Worm (Caenorhabditis elegans) whole organism, L2 larva: Measurements from ENCODE around the gene fan-1.

ENCODE experiments used
- C34F6.9 ChIP-seq: fragments of 150-350 bp; optimal IDR thresholded peaks from 2 replicates; lab custom pipeline; 2014; ENCODE audit warnings: missing biosample characterization, missing genetic modification characterization
- F13H6.1 ChIP-seq: sonication (generic microtip); optimal IDR thresholded peaks from 2 replicates; lab custom pipeline; 2016; ENCODE audit warnings: missing genetic modification characterization, missing compliant biosample characterization
- R02D3.7 ChIP-seq: fragments of 150-350 bp; optimal IDR thresholded peaks from 2 replicates; lab custom pipeline; 2014; ENCODE audit warnings: missing biosample characterization, missing genetic modification characterization
- Y55F3AM.14 ChIP-seq: fragments of 200-800 bp; sonication (Bioruptor generic); optimal IDR thresholded peaks from 2 replicates; lab custom pipeline; 2018; ENCODE audit warnings: mild to moderate bottlenecking, missing genetic modification characterization, missing compliant biosample characterization
- ZK546.5 ChIP-seq: sonication (generic microtip); optimal IDR thresholded peaks from 2 replicates; lab custom pipeline; 2017; ENCODE audit warnings: missing biosample characterization, missing genetic modification characterization
- alr-1 ChIP-seq: fragments of 150-350 bp; optimal IDR thresholded peaks from 2 replicates; lab custom pipeline; 2014; ENCODE audit warnings: missing biosample characterization, missing genetic modification characterization
- aly-2 ChIP-seq: fragments of 150-350 bp; optimal IDR thresholded peaks from 2 replicates; lab custom pipeline; 2014; ENCODE audit warnings: missing biosample characterization, missing genetic modification characterization
- ama-1 ChIP-seq: fragments of 150-350 bp; optimal IDR thresholded peaks from 2 replicates; lab custom pipeline; 2018; ENCODE audit warnings: inconsistent platforms
- blmp-1 ChIP-seq: sonication (generic microtip); optimal IDR thresholded peaks from 2 replicates; lab custom pipeline; 2017; ENCODE audit warnings: missing genetic modification characterization, mild to moderate bottlenecking, missing compliant biosample characterization, antibody characterized with exemption, moderate library complexity; ENCODE audit not compliant: insufficient read depth
- ceh-16 ChIP-seq: fragments of 150-350 bp; optimal IDR thresholded peaks from 2 replicates; lab custom pipeline; 2014; ENCODE audit warnings: missing biosample characterization, missing genetic modification characterization
- ceh-82 ChIP-seq: fragments of 150-350 bp; optimal IDR thresholded peaks from 2 replicates; lab custom pipeline; 2014; ENCODE audit warnings: missing biosample characterization, missing genetic modification characterization
- crh-2 ChIP-seq: sonication (generic microtip); optimal IDR thresholded peaks from 2 replicates; lab custom pipeline; 2017; ENCODE audit warnings: missing biosample characterization, missing genetic modification characterization
- dmd-4 ChIP-seq: sonication (generic microtip); optimal IDR thresholded peaks from 2 replicates; lab custom pipeline; 2017; ENCODE audit warnings: missing biosample characterization, missing genetic modification characterization
- egl-27 ChIP-seq: sonication (generic microtip); optimal IDR thresholded peaks from 3 replicates; lab custom pipeline; 2017; ENCODE audit warnings: missing biosample characterization, missing genetic modification reagents, missing genetic modification characterization
- elt-1 ChIP-seq: fragments of 150-350 bp; optimal IDR thresholded peaks from 2 replicates; lab custom pipeline; 2014; ENCODE audit warnings: missing biosample characterization, missing genetic modification characterization
- elt-3 ChIP-seq: sonication (generic microtip); optimal IDR thresholded peaks from 2 replicates; lab custom pipeline; 2017; ENCODE audit warnings: missing biosample characterization, missing genetic modification characterization
- fos-1 ChIP-seq: fragments of 150-350 bp; optimal IDR thresholded peaks from 2 replicates; lab custom pipeline; 2014; ENCODE audit warnings: missing biosample characterization, missing genetic modification characterization
- gmeb-1 ChIP-seq: fragments of 150-350 bp; optimal IDR thresholded peaks from 2 replicates; lab custom pipeline; 2014; ENCODE audit warnings: missing biosample characterization, missing genetic modification characterization
- lin-11 ChIP-seq: fragments of 150-350 bp; sonication (generic microtip); optimal IDR thresholded peaks from 2 replicates; lab custom pipeline; 2014; ENCODE audit warnings: missing biosample characterization, missing genetic modification characterization, inconsistent platforms, mixed read lengths
- lin-13 ChIP-seq: fragments of 150-350 bp; optimal IDR thresholded peaks from 2 replicates; lab custom pipeline; 2014; ENCODE audit warnings: missing biosample characterization, missing genetic modification reagents, missing genetic modification characterization
- lin-39 ChIP-seq: fragments of 150-350 bp; optimal IDR thresholded peaks from 2 replicates; lab custom pipeline; 2014; ENCODE audit warnings: missing biosample characterization, missing genetic modification reagents, missing genetic modification characterization
- mab-5 ChIP-seq: fragments of 150-350 bp; optimal IDR thresholded peaks from 2 replicates; lab custom pipeline; 2014; ENCODE audit warnings: missing biosample characterization, missing genetic modification characterization
- mbf-1 ChIP-seq: sonication (generic microtip); optimal IDR thresholded peaks from 2 replicates; lab custom pipeline; 2017; ENCODE audit warnings: missing biosample characterization, missing genetic modification characterization
- mdl-1 ChIP-seq, 2 experiments: fragments of 150-350 bp in 1 of 2; sonication (generic microtip) in 1 of 2; optimal IDR thresholded peaks; 2 replicates each; lab custom pipeline; 2017; ENCODE audit warnings: missing biosample characterization in 2 of 2, missing genetic modification characterization in 2 of 2
- nhr-10 ChIP-seq: sonication (generic microtip); optimal IDR thresholded peaks from 2 replicates; lab custom pipeline; 2017; ENCODE audit warnings: missing biosample characterization, missing genetic modification characterization
- nhr-11 ChIP-seq: fragments of 150-350 bp; optimal IDR thresholded peaks from 2 replicates; lab custom pipeline; 2014; ENCODE audit warnings: missing biosample characterization, missing genetic modification characterization
- nhr-12 ChIP-seq: fragments of 150-350 bp; optimal IDR thresholded peaks from 2 replicates; lab custom pipeline; 2014; ENCODE audit warnings: missing biosample characterization, missing genetic modification characterization
- nhr-129 ChIP-seq: fragments of 150-350 bp; optimal IDR thresholded peaks from 2 replicates; lab custom pipeline; 2014; ENCODE audit warnings: missing biosample characterization, missing genetic modification characterization
- nhr-21 ChIP-seq: fragments of 150-350 bp; optimal IDR thresholded peaks from 2 replicates; lab custom pipeline; 2014; ENCODE audit warnings: missing biosample characterization, missing genetic modification characterization
- nhr-23 ChIP-seq: fragments of 150-350 bp; optimal IDR thresholded peaks from 2 replicates; lab custom pipeline; 2014; ENCODE audit warnings: missing biosample characterization, missing genetic modification reagents, missing genetic modification characterization
- nhr-237 ChIP-seq: fragments of 150-350 bp; optimal IDR thresholded peaks from 2 replicates; lab custom pipeline; 2014; ENCODE audit warnings: missing biosample characterization, missing genetic modification characterization
- nhr-25 ChIP-seq: fragments of 150-350 bp; sonication (generic microtip); optimal IDR thresholded peaks from 3 replicates; lab custom pipeline; 2014; ENCODE audit warnings: missing biosample characterization, missing genetic modification characterization
- nhr-6 ChIP-seq: fragments of 150-350 bp; optimal IDR thresholded peaks from 2 replicates; lab custom pipeline; 2014; ENCODE audit warnings: missing biosample characterization, missing genetic modification characterization
- nhr-77 ChIP-seq: fragments of 150-350 bp; optimal IDR thresholded peaks from 2 replicates; lab custom pipeline; 2014; ENCODE audit warnings: missing biosample characterization, missing genetic modification characterization
- peb-1 ChIP-seq: fragments of 150-350 bp; optimal IDR thresholded peaks from 2 replicates; lab custom pipeline; 2014; ENCODE audit warnings: missing biosample characterization, missing genetic modification characterization
- sem-4 ChIP-seq: fragments of 150-350 bp; optimal IDR thresholded peaks from 2 replicates; lab custom pipeline; 2014; ENCODE audit warnings: missing biosample characterization, missing genetic modification reagents, missing genetic modification characterization
- skn-1 ChIP-seq: sonication (generic microtip); optimal IDR thresholded peaks from 2 replicates; lab custom pipeline; 2017; ENCODE audit warnings: missing biosample characterization, missing genetic modification characterization
- sma-3 ChIP-seq: sonication (generic microtip); optimal IDR thresholded peaks from 2 replicates; lab custom pipeline; 2016; ENCODE audit warnings: missing genetic modification reagents, missing genetic modification characterization, missing compliant biosample characterization
- sma-9 ChIP-seq, 2 experiments: fragments of 150-350 bp in 1 of 2; sonication (generic microtip) in 1 of 2; optimal IDR thresholded peaks; 2 replicates each; lab custom pipeline; 2014 to 2016; ENCODE audit warnings: missing genetic modification characterization in 2 of 2, mild to moderate bottlenecking in 1 of 2, missing biosample characterization in 1 of 2, missing compliant biosample characterization in 1 of 2, missing genetic modification reagents in 1 of 2, moderate library complexity in 1 of 2
- snpc-4 ChIP-seq: fragments of 150-350 bp; optimal IDR thresholded peaks from 2 replicates; lab custom pipeline; 2014; ENCODE audit warnings: missing biosample characterization, missing genetic modification characterization
- unc-55 ChIP-seq: fragments of 150-350 bp; sonication (generic microtip); optimal IDR thresholded peaks from 3 replicates; lab custom pipeline; 2014; ENCODE audit warnings: missing biosample characterization, missing genetic modification reagents, missing genetic modification characterization
- zag-1 ChIP-seq: fragments of 150-350 bp; optimal IDR thresholded peaks from 2 replicates; lab custom pipeline; 2014; ENCODE audit warnings: missing biosample characterization, missing genetic modification characterization
- ztf-1 ChIP-seq: fragments of 200-800 bp; sonication (Bioruptor generic); conservative IDR thresholded peaks from 2 replicates; pipeline ENCODE4 v1.3.6; 2022; ENCODE audit warnings: missing genetic modification characterization, missing compliant biosample characterization
- ztf-11 ChIP-seq: sonication (generic microtip); optimal IDR thresholded peaks from 2 replicates; lab custom pipeline; 2017; ENCODE audit warnings: missing biosample characterization, missing genetic modification characterization
- ztf-4 ChIP-seq: fragments of 150-350 bp; optimal IDR thresholded peaks from 2 replicates; lab custom pipeline; 2014; ENCODE audit warnings: missing biosample characterization, missing genetic modification characterization

Gene fan-1

DNA sequence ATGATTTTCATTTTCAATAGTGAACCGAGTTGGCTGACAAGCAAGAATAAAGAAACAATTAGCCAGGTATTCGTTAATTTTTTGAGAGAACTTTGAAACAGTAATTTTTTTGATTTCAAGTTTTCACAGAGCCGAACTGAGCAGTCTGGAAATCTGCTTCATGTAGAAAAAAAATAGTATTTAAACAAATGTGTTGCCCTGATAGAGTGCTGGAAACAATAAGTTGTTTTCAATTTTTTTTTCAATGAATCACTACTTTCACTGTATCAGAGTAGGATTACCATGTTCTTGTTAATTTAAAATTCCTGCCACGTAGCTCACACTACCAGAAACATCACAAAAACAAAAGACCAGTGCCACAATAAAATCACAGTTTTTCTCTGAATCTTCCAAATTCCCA is 48.1 kb upstream of the fan-1 start:
- TF ChIP-seq peb-1 (tag; lab: Kevin White, UChicago) (no peak), dmd-4 (no peak), ceh-16 (tag; lab: Kevin White, UChicago) (no peak), ztf-11 (no peak), egl-27 (tag; lab: Kevin White, UChicago) (no peak), ceh-82 (tag; lab: Kevin White, UChicago) (no peak), ama-1 (lab: Kevin White, UChicago) (no peak), nhr-6 (tag; lab: Kevin White, UChicago) (no peak), nhr-23 (no peak), mdl-1 (tag; optimal IDR thresholded peaks at IDR 0.05; lab: Kevin White, UChicago) (no peak)

DNA sequence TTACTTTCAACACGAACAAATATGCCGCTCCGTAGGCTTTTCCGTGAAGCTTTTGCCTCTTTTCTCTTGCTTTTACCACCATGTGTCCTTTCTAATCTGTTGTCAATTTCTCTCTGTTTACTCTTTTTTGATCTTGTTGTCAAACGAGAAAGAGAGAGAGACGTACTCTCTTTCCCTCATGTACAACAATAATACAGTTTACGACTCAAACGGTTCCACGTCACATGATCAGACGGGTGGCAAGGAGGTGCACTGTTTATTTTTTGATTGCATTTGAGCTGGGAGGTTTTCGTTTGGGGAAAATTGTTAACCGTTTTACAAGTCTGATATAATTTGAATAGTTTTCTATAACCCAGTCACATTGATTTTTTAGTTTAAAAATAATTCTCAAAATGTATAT is 47.6 kb upstream of the fan-1 start:
- TF ChIP-seq lin-11 (no peak), nhr-23 (no peak), Y55F3AM.14 (GFP tag; lab: Kevin White, UChicago) (no peak), sma-9 (GFP tag; optimal IDR thresholded peaks at IDR 0.05; lab: Kevin White, UChicago) (peak; percentile 55), sma-9 (tag; optimal IDR thresholded peaks at IDR 0.05; lab: Kevin White, UChicago) (no peak), elt-3 (no peak), crh-2 (tag; lab: Kevin White, UChicago) (peak; percentile 49), aly-2 (tag; lab: Kevin White, UChicago) (no peak), egl-27 (tag; lab: Kevin White, UChicago) (no peak), snpc-4 (no peak), mab-5 (tag; lab: Kevin White, UChicago) (no peak), ZK546.5 (tag; lab: Kevin White, UChicago) (no peak), peb-1 (tag; lab: Kevin White, UChicago) (no peak), nhr-10 (tag; lab: Kevin White, UChicago) (no peak), mbf-1 (no peak), nhr-77 (tag; lab: Kevin White, UChicago) (no peak), C34F6.9 (tag; lab: Kevin White, UChicago) (no peak), nhr-11 (tag; lab: Kevin White, UChicago) (no peak), F13H6.1 (tag; lab: Kevin White, UChicago) (peak; percentile 81), lin-13 (no peak), nhr-6 (tag; lab: Kevin White, UChicago) (no peak), skn-1 (no peak), gmeb-1 (tag; lab: Kevin White, UChicago) (peak; percentile 35), dmd-4 (no peak), mdl-1 (tag; optimal IDR thresholded peaks at IDR 0.05; lab: Kevin White, UChicago) (no peak), ceh-16 (tag; lab: Kevin White, UChicago) (no peak), sma-3 (GFP tag; lab: Kevin White, UChicago) (peak; percentile 12), zag-1 (tag; lab: Kevin White, UChicago) (no peak), elt-1 (tag; lab: Kevin White, UChicago) (no peak), nhr-25 (tag; lab: Kevin White, UChicago) (no peak), blmp-1 (no peak), alr-1 (tag; lab: Kevin White, UChicago) (no peak), sem-4 (tag; lab: Kevin White, UChicago) (no peak), ceh-82 (tag; lab: Kevin White, UChicago) (no peak), fos-1 (tag; lab: Kevin White, UChicago) (peak; percentile 20), ztf-11 (no peak), nhr-237 (tag; lab: Kevin White, UChicago) (no peak), ztf-4 (tag; lab: Kevin White, UChicago) (no peak), ztf-1 (no peak), lin-39 (tag; lab: Kevin White, UChicago) (no peak), nhr-21 (no peak), unc-55 (GFP tag; lab: Kevin White, UChicago) (no peak), nhr-12 (no peak), ama-1 (lab: Kevin White, UChicago) (no peak), nhr-129 (peak; percentile 76), R02D3.7 (tag; lab: Kevin White, UChicago) (no peak)
- TF ChIP-seq, all 48 proteins: peak for 7
